Fruit fly (Drosophila melanogaster) whole organism, embryonic: Measurements from ENCODE around the gene CG31675.

Experiments
- CG1024 ChIP-seq: fragments of 200-800 bp; sonication (Bioruptor generic); IDR thresholded peaks from 2 replicates; pipeline ENCODE4 v1.3.6; 2022; ENCODE audit warnings: missing biosample characterization, missing genetic modification characterization
- CG10321 ChIP-seq: fragments of 200-800 bp; sonication (Bioruptor generic); IDR thresholded peaks from 2 replicates; pipeline ENCODE4 v1.3.6; 2022; ENCODE audit warnings: missing biosample characterization, missing genetic modification characterization
- CG10543 ChIP-seq: fragments of 200-800 bp; sonication (Bioruptor generic); optimal IDR thresholded peaks from 3 replicates; lab custom pipeline; 2017; ENCODE audit warnings: missing biosample characterization, mild to moderate bottlenecking, missing genetic modification characterization, moderate library complexity
- CG13775 ChIP-seq: fragments of 200-800 bp; sonication (Bioruptor generic); optimal IDR thresholded peaks from 3 replicates; lab custom pipeline; 2017; ENCODE audit warnings: missing biosample characterization, mild to moderate bottlenecking, missing genetic modification characterization
- CG18262 ChIP-seq: fragments of 200-800 bp; optimal IDR thresholded peaks from 3 replicates; lab custom pipeline; 2019; ENCODE audit warnings: missing biosample characterization, mild to moderate bottlenecking, missing genetic modification characterization, moderate library complexity
- CG2116 ChIP-seq: fragments of 200-800 bp; sonication (Bioruptor generic); optimal IDR thresholded peaks from 3 replicates; lab custom pipeline; 2018; ENCODE audit warnings: missing biosample characterization, mild to moderate bottlenecking, missing genetic modification characterization
- CG33213 ChIP-seq: fragments of 200-800 bp; sonication (Bioruptor generic); optimal IDR thresholded peaks from 3 replicates; lab custom pipeline; 2016; ENCODE audit warnings: missing biosample characterization, missing genetic modification characterization
- CG34224 ChIP-seq: fragments of 200-800 bp; sonication (Bioruptor generic); IDR thresholded peaks from 3 replicates; pipeline ENCODE4 v1.3.6; 2022; ENCODE audit warnings: missing biosample characterization, missing genetic modification characterization; ENCODE audit not compliant: partially characterized antibody
- CG34376 ChIP-seq: fragments of 200-800 bp; sonication (Bioruptor generic); optimal IDR thresholded peaks from 2 replicates; lab custom pipeline; 2018; ENCODE audit warnings: missing biosample characterization, mild to moderate bottlenecking, missing genetic modification characterization
- CG3995 ChIP-seq: fragments of 200-800 bp; sonication (Bioruptor generic); optimal IDR thresholded peaks from 3 replicates; lab custom pipeline; 2016; ENCODE audit warnings: missing biosample characterization, missing genetic modification characterization
- CG5245 ChIP-seq: fragments of 200-800 bp; sonication (Bioruptor generic); optimal IDR thresholded peaks from 3 replicates; lab custom pipeline; 2016; ENCODE audit warnings: missing biosample characterization, missing genetic modification characterization
- CG7839 ChIP-seq: fragments of 200-800 bp; sonication (Bioruptor generic); optimal IDR thresholded peaks from 3 replicates; lab custom pipeline; 2018; ENCODE audit warnings: missing biosample characterization, mild to moderate bottlenecking, missing genetic modification characterization, moderate library complexity
- CG9609 ChIP-seq: fragments of 200-800 bp; sonication (Bioruptor generic); optimal IDR thresholded peaks from 3 replicates; lab custom pipeline; 2016; ENCODE audit warnings: missing biosample characterization, missing genetic modification characterization
- GATAe ChIP-seq: fragments of 200-800 bp; sonication (Bioruptor generic); conservative IDR thresholded peaks from 2 replicates; pipeline ENCODE4 v1.3.6; 2022; ENCODE audit warnings: missing biosample characterization, missing genetic modification characterization
- HmgZ ChIP-seq: fragments of 200-800 bp; sonication (Bioruptor generic); optimal IDR thresholded peaks from 2 replicates; lab custom pipeline; 2018; ENCODE audit warnings: missing biosample characterization, mild to moderate bottlenecking, missing genetic modification characterization
- Med ChIP-seq: fragments of 200-800 bp; sonication (Bioruptor generic); peaks from one replicate; lab custom pipeline; 2016; ENCODE audit warnings: missing biosample characterization, missing genetic modification characterization, mild to moderate bottlenecking, inconsistent platforms, moderate library complexity
- Oaz ChIP-seq: fragments of 200-800 bp; sonication (Bioruptor generic); IDR thresholded peaks from 2 replicates; pipeline ENCODE4 v1.3.6; 2022; ENCODE audit warnings: missing biosample characterization, missing genetic modification characterization
- Pdp1 ChIP-seq, 2 experiments: fragments of 200-800 bp; sonication (Bioruptor generic); optimal IDR thresholded peaks; 3 replicates each; lab custom pipeline; 2016; ENCODE audit warnings: missing biosample characterization in 2 of 2, missing genetic modification characterization in 2 of 2, mild to moderate bottlenecking in 1 of 2, moderate library complexity in 1 of 2
- Tbp ChIP-seq: fragments of >200 bp; optimal IDR thresholded peaks from 2 replicates; lab custom pipeline; 2018; ENCODE audit warnings: missing biosample characterization, missing genetic modification characterization
- Trl ChIP-seq, 3 experiments: fragments of >200 bp in 2 of 3; fragments of 200-800 bp in 1 of 3; sonication (Bioruptor generic) in 1 of 3; optimal IDR thresholded peaks; 2 replicates in 1 of 3; 3 replicates in 2 of 3; lab custom pipeline; 2016 to 2017; ENCODE audit warnings: missing biosample characterization in 1 of 3, missing genetic modification characterization in 1 of 3
- ato ChIP-seq: fragments of 200-800 bp; sonication (Bioruptor generic); IDR thresholded peaks from 2 replicates; pipeline ENCODE4 v1.3.6; 2022; ENCODE audit warnings: missing biosample characterization, missing genetic modification characterization; ENCODE audit not compliant: partially characterized antibody
- chm ChIP-seq: fragments of 200-800 bp; sonication (Bioruptor generic); IDR thresholded peaks from 2 replicates; pipeline ENCODE4 v1.3.6; 2022; ENCODE audit warnings: missing biosample characterization, missing genetic modification characterization
- croc ChIP-seq: fragments of 200-800 bp; sonication (Bioruptor generic); conservative IDR thresholded peaks from 3 replicates; pipeline ENCODE4 v1.3.6; 2022; ENCODE audit warnings: missing biosample characterization, missing genetic modification characterization
- dati ChIP-seq: fragments of 200-800 bp; sonication (Bioruptor generic); IDR thresholded peaks from 2 replicates; pipeline ENCODE4 v1.3.6; 2022; ENCODE audit warnings: missing biosample characterization, missing genetic modification characterization
- dimm ChIP-seq: fragments of 200-800 bp; sonication (Bioruptor generic); IDR thresholded peaks from 2 replicates; pipeline ENCODE4 v1.3.6; 2022; ENCODE audit warnings: missing biosample characterization, missing genetic modification characterization
- exex ChIP-seq: fragments of 200-800 bp; sonication (Bioruptor generic); optimal IDR thresholded peaks from 4 replicates; lab custom pipeline; 2018; ENCODE audit warnings: missing biosample characterization, mild to moderate bottlenecking, missing genetic modification characterization, moderate library complexity
- gcm ChIP-seq: fragments of 200-800 bp; sonication (Bioruptor generic); optimal IDR thresholded peaks from 2 replicates; lab custom pipeline; 2019; ENCODE audit warnings: missing biosample characterization, mild to moderate bottlenecking, missing genetic modification characterization, moderate library complexity
- grn ChIP-seq: fragments of 200-800 bp; sonication (Bioruptor generic); optimal IDR thresholded peaks from 3 replicates; lab custom pipeline; 2017; ENCODE audit warnings: missing biosample characterization, missing genetic modification characterization
- hb ChIP-seq: fragments of 200-800 bp; sonication (Bioruptor generic); IDR thresholded peaks from 3 replicates; pipeline ENCODE4 v1.3.6; 2022; ENCODE audit warnings: missing biosample characterization, missing genetic modification characterization; ENCODE audit not compliant: partially characterized antibody
- lab ChIP-seq: fragments of 200-800 bp; sonication (Bioruptor generic); optimal IDR thresholded peaks from 3 replicates; lab custom pipeline; 2017; ENCODE audit warnings: missing biosample characterization, missing genetic modification characterization, mild to moderate bottlenecking, moderate library complexity, missing genetic modification reagents
- lilli ChIP-seq: fragments of 200-800 bp; sonication (Bioruptor generic); optimal IDR thresholded peaks from 3 replicates; lab custom pipeline; 2016; ENCODE audit warnings: missing biosample characterization, missing genetic modification characterization
- maf-S ChIP-seq: fragments of 200-800 bp; sonication (Bioruptor generic); optimal IDR thresholded peaks from 2 replicates; lab custom pipeline; 2016; ENCODE audit warnings: missing biosample characterization, missing genetic modification characterization
- mirr ChIP-seq: fragments of 200-800 bp; sonication (Bioruptor generic); optimal IDR thresholded peaks from 3 replicates; lab custom pipeline; 2018; ENCODE audit warnings: missing biosample characterization, mild to moderate bottlenecking, missing genetic modification characterization
- onecut ChIP-seq: fragments of 200-800 bp; sonication (Bioruptor generic); IDR thresholded peaks from 2 replicates; pipeline ENCODE4 v1.3.6; 2022; ENCODE audit warnings: missing biosample characterization, missing genetic modification characterization
- psq ChIP-seq: fragments of 200-800 bp; sonication (Bioruptor generic); optimal IDR thresholded peaks from 2 replicates; lab custom pipeline; 2017; ENCODE audit warnings: missing biosample characterization, missing genetic modification characterization
- sd ChIP-seq: fragments of 200-800 bp; sonication (Bioruptor generic); optimal IDR thresholded peaks from 3 replicates; lab custom pipeline; 2018; ENCODE audit warnings: missing biosample characterization, mild to moderate bottlenecking, missing genetic modification characterization, moderate library complexity
- shn ChIP-seq: fragments of 200-800 bp; sonication (Bioruptor generic); optimal IDR thresholded peaks from 3 replicates; lab custom pipeline; 2016; ENCODE audit warnings: missing biosample characterization, missing genetic modification characterization
- sug ChIP-seq: fragments of 200-800 bp; optimal IDR thresholded peaks from 2 replicates; lab custom pipeline; 2019; ENCODE audit warnings: missing biosample characterization, mild to moderate bottlenecking, missing genetic modification characterization, moderate library complexity

The CG31675 gene

dm6 chr2L:20827045-20827444 lies 40.5 kb upstream of the CG31675 start:
- TF ChIP-seq shn (GFP tag; lab: Kevin White, UChicago) (no peak), CG18262 (tag; lab: Kevin White, UChicago) (no peak), CG5245 (GFP tag; lab: Kevin White, UChicago) (no peak), gcm (no peak), sug (tag; lab: Kevin White, UChicago) (peak; percentile 68), ato (no peak), mirr (peak; percentile 50), CG34376 (GFP tag; lab: Kevin White, UChicago) (peak; percentile 63), chm (no peak), exex (tag; lab: Kevin White, UChicago) (peak; percentile 68)
- TF ChIP-seq, all 482 proteins: peak for 4

DNA sequence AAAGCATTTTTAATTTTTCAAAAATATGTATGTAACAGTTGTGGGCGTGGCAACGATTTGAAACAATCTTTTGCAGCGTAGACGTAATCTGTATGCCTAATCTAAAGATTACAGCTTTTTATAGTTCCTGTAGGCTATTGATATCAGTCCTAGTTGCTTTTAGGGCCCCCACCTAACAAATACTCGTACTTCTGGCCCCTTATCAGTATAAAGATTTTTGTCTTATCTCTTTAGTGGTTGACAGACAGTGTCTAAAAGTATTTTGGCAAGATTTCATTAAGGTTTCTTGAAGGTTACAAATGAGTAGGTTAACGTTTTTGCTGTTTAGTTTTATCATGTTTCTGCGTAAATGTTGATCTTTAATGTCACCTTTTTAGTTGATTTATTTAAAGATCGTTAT lies 38.9 kb upstream of the CG31675 start:
- TF ChIP-seq dimm (no peak), CG1024 (GFP tag; lab: Robert Waterston, UW) (no peak), CG3995 (GFP tag; lab: Kevin White, UChicago) (no peak), CG18262 (tag; lab: Kevin White, UChicago) (no peak), maf-S (GFP tag; lab: Kevin White, UChicago) (no peak), onecut (GFP tag; lab: Robert Waterston, UW) (no peak), CG2116 (GFP tag; lab: Kevin White, UChicago) (no peak), Pdp1 (GFP tag; optimal IDR thresholded peaks at IDR 0.05; lab: Kevin White, UChicago) (peak in 1 of 2 experiments; percentile 24), GATAe (GFP tag; lab: Robert Waterston, UW) (peak; percentile 42; the same call in 1 of the 2 replicates), CG9609 (no peak), CG33213 (GFP tag; lab: Kevin White, UChicago) (no peak), CG7839 (no peak), Oaz (GFP tag; lab: Robert Waterston, UW) (no peak), grn (GFP tag; lab: Kevin White, UChicago) (peak; percentile 71), sug (tag; lab: Kevin White, UChicago) (peak; percentile 97), Tbp (GFP tag; lab: Kevin White, UChicago) (no peak), exex (tag; lab: Kevin White, UChicago) (peak; percentile 81), psq (GFP tag; lab: Kevin White, UChicago) (no peak), croc (no peak), sd (tag; lab: Kevin White, UChicago) (peak; percentile 33), lab (GFP tag; lab: Kevin White, UChicago) (no peak), CG34224 (no peak), mirr (peak; percentile 61), Med (no peak), CG34376 (GFP tag; lab: Kevin White, UChicago) (peak; percentile 66), hb (no peak), CG10543 (GFP tag; lab: Kevin White, UChicago) (peak; percentile 23), CG10321 (no peak), dati (GFP tag; lab: Robert Waterston, UW) (no peak), HmgZ (peak; percentile 21)

- TF ChIP-seq CG13775 (GFP tag; lab: Kevin White, UChicago) (no peak), lilli (GFP tag; lab: Kevin White, UChicago) (no peak), Trl (optimal IDR thresholded peaks at IDR 0.05; lab: Kevin White, UChicago) (peak; percentile 38 to 63), Trl (GFP tag; optimal IDR thresholded peaks at IDR 0.05; lab: Kevin White, UChicago) (no peak)
Observed at dm6 chr2L:20829309-20829708, 38.2 kb upstream of the CG31675 start, which contains the start of gene CG31673. Gene CG31673, plus strand, starts transcription at chr2L:20829609.
